Worm (Caenorhabditis elegans): Measurements from ENCODE around the gene nuo-5.

Gene nuo-5

DNA sequence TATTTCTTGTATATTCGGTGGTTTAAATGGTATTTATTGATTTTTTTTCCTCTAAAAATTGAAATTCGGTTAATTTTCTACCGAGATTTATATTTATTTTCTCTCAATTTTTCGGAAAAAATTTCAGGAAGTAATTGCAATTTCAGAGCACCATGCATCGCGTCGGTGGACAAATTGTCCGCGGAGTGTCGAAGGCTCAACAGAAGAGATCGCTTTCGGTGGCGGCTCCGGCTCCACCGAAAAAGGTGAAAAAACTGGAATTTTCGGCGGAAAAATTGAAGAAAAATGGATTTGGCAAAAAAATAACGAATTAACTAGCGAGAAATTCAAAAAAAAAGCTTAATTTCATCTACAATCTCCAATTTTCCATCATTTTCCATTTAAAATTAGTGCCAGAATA, at the start of gene nuo-5:
Gene nuo-5, plus strand, starts transcription at position 147 of the 400 bp plus-strand sequence.
- no peak for TF ChIP-seq unc-62 (GFP tag; optimal IDR thresholded peaks at IDR 0.05)

DNA sequence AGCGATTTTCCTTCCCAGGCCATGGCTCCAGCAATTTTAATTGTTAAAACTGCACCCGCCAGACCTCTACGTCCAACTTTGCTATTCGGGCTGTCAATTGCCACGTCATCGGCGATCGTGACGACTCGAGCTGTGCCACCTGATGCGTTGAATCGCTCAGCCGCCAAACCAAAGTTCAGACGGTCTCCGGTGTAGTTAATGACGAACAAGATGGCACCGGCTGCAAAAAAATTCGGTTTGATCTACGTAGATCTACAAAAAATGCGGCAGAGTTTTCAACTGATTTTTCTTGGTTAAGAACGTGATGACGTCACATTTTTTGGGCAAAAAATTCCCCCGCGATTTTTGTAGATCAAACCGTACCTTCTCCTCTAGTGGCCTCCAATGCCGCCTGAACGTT, 47.8 kb upstream of the nuo-5 start:
- TF ChIP-seq unc-62 (GFP tag; optimal IDR thresholded peaks at IDR 0.05), result no peak

DNA sequence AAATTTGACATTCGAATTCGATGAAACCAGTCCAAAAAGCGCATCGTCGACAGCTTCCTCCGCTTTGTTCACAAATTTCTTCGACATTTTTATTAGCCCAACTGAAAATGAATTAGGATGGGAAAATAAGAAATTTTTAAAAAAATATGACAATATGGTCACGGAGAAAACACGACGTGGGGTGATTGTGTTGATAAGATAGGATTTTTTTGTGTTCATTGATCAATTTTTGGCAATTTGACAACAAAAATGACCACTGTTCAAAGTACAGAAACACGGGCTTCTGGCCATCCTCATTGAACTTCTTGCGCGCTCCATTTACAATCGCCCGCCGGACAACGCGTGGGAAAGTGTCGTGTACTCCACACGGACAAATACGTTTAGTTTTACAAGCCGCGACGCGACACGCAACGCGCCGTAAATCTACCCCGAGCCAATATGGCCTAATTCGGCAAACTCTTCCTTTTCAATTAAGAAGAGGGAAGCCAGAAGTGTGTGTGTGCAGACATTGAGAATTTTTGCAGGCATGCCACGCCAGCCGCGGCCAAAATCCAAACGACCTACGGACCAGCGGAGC, 46.1 kb upstream of the nuo-5 start, which contains the start of the genes W02H5.8 and angl-1:
Gene W02H5.8, minus strand, starts transcription at position 101 of the 577 bp plus-strand sequence.
Gene angl-1, plus strand, starts transcription at position 527 of the 577 bp plus-strand sequence.
- no peak for TF ChIP-seq unc-62 (GFP tag; optimal IDR thresholded peaks at IDR 0.05)

DNA sequence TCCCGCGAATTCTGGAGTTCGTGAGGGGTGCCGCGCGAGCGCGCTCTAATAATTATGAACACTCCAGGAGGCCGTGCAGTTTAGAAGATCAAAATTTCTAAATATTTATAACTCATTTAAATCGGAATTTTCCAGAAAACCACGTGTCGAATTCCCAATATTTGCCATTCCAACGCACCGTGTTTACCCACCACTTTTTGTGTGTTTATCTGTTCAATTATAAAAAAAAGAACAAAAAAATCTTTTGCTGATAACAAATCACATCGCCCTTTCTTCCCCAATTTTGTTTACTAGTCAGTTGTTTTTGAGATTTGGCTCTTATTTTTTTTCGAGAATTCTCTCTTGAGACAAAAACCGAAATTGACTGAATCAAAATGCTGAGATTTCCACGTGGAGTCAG, 42.6 kb upstream of the nuo-5 start:
- no peak for TF ChIP-seq unc-62 (GFP tag; optimal IDR thresholded peaks at IDR 0.05)

DNA sequence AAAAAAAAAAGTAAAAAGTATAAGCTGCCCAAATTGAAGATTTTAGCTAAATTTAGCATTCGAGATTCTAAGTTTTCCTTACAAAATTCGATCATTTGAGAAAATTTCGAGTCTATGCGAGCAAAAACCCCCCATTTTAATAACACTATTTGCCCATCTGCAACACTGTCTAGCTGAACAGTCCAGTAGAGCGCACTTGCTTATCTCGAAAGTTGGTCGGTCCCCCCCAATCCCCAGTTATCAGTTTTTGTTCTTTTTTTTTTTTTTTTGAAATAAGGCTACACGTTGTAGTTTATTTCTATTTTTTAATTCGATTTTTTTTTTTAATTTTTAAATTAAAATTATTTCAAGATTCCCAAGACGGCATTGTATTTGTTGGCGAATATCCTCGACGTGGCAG, 41.1 kb upstream of the nuo-5 start:
- TF ChIP-seq unc-62 (GFP tag; optimal IDR thresholded peaks at IDR 0.05), result no peak

DNA sequence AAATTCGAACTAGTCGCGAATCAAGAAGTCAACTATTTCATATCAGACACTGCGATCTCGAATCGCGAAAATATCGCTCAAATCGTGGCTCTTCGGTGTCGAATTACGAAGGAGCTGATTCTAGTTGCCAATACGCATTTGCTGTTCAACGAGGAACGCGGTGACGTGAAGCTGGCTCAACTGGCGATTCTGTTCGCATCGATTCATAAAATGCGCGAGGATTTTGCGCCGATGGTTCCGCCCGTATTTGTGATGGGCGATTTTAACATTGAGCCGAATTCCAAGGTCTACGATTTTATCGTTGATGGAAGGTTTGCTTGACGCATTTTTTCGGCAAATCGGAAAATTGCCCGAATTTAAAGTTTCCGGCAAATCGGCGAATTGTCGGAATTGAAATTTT, 38.3 kb upstream of the nuo-5 start:
- TF ChIP-seq unc-62 (GFP tag; optimal IDR thresholded peaks at IDR 0.05), result no peak

DNA sequence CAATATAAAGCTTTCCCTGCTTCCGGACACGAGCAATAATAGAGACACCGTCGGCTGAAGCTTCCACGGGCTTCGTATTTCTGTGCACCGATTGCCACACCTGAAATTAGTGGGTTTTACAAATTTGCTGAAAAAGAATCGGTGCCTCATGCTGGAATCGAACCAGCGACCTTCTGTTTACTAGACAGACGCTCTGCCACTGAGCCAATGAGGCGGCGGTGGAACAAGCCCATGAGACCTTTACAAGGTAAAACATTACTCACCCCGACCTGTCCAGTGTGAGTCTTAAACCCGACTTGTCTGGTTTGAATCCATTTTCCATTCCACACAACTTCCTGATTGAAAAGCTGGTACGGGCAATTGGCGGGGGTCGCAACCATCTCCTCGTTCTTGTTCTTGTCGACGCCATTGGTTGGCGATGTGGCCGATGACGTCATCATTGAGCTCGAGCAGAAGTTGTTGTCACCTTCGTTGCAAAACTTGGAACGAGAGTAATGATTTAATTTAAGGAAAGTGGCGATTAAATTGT, 34.2 kb upstream of the nuo-5 start, which contains the start of gene ndx-2:
Gene ndx-2, minus strand, starts transcription at position 479 of the 529 bp plus-strand sequence.
- TF ChIP-seq unc-62 (GFP tag; optimal IDR thresholded peaks at IDR 0.05), result no peak

DNA sequence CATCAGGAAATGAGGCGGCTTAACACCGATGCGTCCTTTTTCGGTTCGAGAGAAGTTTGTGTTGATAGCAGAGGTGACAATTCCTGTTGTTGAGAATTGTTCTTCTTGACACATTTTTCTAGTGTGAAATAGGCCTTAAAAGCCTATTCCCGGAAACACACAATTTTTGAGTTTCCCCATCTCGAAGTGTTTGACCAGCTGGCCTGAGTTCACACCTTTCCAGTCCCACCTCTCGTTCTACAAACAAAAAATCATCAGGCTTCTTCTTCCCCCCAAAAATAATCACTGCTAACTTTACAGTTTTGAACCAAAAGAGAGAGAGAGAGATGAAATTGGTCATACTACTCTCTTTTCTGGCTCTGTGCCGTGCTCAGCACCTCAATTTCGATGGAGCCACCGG, 32.2 kb upstream of the nuo-5 start, which contains the start of gene W02G9.4:
Gene W02G9.4, plus strand, starts transcription at position 301 of the 400 bp plus-strand sequence.
- TF ChIP-seq unc-62 (GFP tag; optimal IDR thresholded peaks at IDR 0.05), result no peak

DNA sequence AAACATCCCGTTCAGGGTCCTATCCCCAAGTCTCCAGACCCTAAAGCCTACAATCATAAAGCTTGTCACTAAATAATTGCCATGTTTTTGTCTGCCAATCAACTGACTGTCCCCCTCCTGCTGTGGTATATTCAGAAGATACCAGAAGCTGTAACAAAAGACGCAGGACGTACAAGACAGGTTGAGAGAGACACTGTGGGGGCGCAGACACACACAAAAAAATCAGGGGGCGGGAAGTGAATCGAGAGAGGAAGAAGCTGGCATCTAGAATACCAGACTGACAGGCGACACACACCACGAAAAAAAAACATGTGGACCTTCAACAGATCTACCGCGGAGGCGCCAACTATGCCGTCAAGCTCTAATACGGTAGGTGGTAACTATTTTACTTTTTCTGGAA, 27.6 kb upstream of the nuo-5 start, which contains the start of gene kel-8:
Gene kel-8, plus strand, starts transcription at position 301 of the 400 bp plus-strand sequence.
- TF ChIP-seq unc-62 (GFP tag; optimal IDR thresholded peaks at IDR 0.05), result no peak

DNA sequence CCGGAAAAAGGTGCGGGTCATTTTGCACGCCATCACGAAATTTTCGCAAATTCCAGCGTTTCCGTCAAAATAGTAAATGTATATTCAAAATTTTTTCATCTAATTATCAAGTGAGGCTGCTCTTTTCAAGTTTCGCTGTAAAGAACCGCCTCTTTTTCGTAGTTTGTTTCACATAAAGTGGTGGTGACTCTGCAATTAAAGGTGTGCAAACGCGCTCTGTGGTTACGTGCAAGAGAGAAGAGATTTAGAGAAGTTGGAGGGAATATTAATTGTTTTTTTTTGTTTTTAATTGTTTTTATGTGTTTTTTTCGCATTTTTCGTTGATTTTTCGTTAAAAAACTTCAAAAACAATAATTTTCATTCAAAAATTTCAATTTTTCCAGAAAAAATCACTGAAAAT, 26.2 kb upstream of the nuo-5 start, which contains the start of gene W02G9.3:
Gene W02G9.3, plus strand, starts transcription at position 384 of the 400 bp plus-strand sequence.
- TF ChIP-seq unc-62 (GFP tag; optimal IDR thresholded peaks at IDR 0.05), result no peak

DNA sequence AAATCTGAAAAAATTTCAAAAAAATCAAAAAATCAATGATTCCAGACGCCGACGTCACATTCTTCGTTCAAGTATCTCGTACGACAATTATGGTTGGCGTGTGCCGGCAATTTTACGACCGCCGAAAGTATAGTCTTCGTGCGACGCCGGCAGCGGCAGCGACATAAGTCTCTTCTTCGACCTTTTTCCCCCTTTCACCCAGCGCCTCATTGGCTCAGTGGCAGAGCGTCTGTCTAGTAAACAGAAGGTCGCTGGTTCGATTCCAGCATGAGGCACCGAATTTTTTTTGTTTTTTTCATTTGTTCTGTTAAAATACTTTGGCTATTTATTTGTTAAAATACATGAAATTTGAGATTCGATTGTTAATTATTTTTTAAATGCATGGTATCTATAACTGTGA, 25.0 kb upstream of the nuo-5 start:
- TF ChIP-seq unc-62 (GFP tag; optimal IDR thresholded peaks at IDR 0.05), result no peak

DNA sequence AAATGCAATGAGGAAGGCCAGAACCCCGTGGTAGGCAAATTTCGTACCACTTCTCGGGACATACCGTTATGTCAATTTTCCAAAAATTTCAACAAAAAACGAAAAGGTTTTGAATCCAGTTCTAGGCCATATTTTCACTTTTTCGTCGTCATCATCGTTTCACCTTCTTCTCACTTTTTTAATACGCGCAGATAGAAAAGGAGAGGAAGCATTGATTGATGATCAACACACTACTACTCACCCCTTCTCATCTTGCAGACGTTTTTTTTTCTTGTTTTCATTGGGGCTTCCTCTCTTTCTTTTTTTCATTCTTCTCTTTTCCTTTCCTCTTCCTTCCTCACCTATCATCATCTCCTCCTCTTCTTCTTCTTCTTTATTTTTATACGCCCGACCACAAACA, 23.1 kb upstream of the nuo-5 start:
- TF ChIP-seq unc-62 (GFP tag; optimal IDR thresholded peaks at IDR 0.05), result no peak

DNA sequence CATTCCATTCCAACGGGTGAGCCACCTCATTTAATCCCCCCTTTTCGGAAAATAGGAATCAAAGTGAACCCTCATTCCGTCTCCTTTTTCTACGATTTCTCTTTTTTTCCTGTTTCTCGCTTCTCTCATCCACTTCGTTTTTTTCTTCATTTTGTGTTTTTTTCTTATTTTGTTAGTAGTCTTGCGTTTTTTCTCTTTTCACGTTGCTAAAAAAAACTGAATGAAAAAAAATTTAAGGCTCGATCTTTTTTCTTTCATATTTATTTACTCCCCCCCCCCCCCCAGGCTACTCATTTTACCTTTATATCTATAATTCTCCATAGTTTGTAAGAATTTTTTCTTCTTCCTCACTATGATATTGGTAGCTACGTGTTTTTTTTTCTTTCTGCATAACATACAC, 21.1 kb upstream of the nuo-5 start:
- no peak for TF ChIP-seq unc-62 (GFP tag; optimal IDR thresholded peaks at IDR 0.05)

DNA sequence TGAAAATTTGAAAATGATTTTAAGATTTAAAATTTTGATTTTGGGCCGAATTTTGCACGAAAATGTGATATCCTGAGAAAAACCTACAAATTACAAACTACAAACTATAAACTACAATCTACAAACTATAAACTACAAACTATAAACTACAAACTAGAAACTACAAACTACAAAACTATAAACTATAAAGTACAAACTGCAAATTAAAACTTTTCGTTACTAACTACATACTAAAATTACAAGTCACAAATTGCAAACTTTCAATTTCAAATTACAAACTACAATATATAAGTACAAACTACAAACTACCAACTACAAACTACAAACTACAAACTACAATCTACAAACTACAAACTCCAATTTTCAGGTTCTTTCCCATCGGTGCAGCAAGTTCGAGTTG, 15.3 kb upstream of the nuo-5 start:
- no peak for TF ChIP-seq unc-62 (GFP tag; optimal IDR thresholded peaks at IDR 0.05)

DNA sequence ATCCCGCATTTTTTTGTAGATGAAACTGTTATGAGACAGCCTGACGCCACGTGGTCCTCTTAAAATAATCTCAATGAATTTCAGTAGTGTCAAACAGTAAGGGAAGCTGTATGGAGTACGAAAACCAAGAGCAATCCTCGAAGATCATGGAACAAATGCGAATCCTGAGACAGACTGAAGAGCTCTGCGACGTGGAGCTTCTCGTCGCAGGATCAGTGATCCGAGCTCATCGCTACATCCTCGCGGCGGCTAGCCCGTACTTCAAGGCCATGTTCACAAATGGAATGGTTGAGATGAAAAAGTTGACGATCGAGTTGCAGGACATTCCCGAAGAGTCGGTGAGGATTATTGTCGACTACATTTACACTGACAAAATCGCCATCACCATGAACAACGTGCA, 14.5 kb upstream of the nuo-5 start:
- TF ChIP-seq unc-62 (GFP tag; optimal IDR thresholded peaks at IDR 0.05), result no peak

DNA sequence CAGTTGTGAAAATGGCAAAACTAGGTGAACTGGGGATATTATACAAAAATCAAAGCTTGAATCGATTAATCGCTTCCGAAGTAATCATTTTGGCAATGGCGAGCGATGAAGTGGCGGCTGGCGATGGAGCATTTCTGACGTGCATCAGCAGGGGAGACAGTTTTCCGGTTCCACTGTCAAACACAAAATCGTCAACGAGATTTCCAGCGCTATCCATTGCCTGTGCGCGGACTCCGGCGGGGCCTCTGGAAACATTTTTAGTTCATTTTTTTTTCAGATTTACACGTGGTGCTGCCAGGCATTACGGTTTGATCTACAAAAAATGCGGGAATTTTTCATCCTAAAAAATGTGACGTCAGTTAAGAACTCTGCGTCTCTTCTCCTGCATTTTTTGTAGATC, 10.2 kb upstream of the nuo-5 start:
- no peak for TF ChIP-seq unc-62 (GFP tag; optimal IDR thresholded peaks at IDR 0.05)

DNA sequence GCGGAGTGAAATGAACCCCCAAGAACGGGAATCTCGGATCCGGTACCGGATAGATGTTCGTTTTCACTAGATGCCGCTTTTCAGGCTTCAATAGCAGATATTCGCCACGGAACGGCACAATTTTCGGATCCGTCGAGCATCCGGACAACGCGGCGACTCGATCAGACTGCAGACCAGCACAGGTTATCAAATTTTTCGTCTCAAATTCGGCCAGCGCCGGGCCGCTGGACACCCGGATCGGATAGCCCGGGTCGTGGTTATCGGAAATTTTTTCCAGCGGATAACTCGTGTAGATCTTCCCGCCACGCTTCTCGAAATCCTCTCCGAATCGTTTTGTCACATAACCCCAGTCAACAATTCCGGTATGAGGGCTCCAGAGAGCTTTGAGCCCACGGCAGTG, 8.3 kb upstream of the nuo-5 start:
- TF ChIP-seq unc-62 (GFP tag; optimal IDR thresholded peaks at IDR 0.05), result no peak
